Worm (Caenorhabditis elegans) whole organism, late embryonic: ENCODE results near the gene lnp-1.

Source experiments
- ceh-14 ChIP-seq: sonication (generic microtip); optimal IDR thresholded peaks from 2 replicates; lab custom pipeline; 2016; ENCODE audit warnings: missing genotype, missing genetic modification characterization, missing compliant biosample characterization
- fkh-10 ChIP-seq: fragments of 150-350 bp; optimal IDR thresholded peaks from 2 replicates; lab custom pipeline; 2014; ENCODE audit warnings: missing biosample characterization, missing genetic modification reagents, missing genetic modification characterization
- pha-2 ChIP-seq: sonication (generic microtip); optimal IDR thresholded peaks from 2 replicates; lab custom pipeline; 2017; ENCODE audit warnings: mild to moderate bottlenecking, missing genetic modification characterization, missing compliant biosample characterization
- pqm-1 ChIP-seq: sonication (generic microtip); optimal IDR thresholded peaks from 2 replicates; lab custom pipeline; 2016; ENCODE audit warnings: missing genetic modification characterization, missing compliant biosample characterization
- sox-4 ChIP-seq: sonication (generic microtip); optimal IDR thresholded peaks from 2 replicates; lab custom pipeline; 2017; ENCODE audit warnings: mild to moderate bottlenecking, missing genetic modification characterization, inconsistent platforms, missing compliant biosample characterization
- unc-3 ChIP-seq, 2 experiments: fragments of 200-800 bp in 1 of 2; sonication (Bioruptor generic) in 1 of 2; sonication (generic microtip) in 1 of 2; conservative IDR thresholded peaks in 1 of 2; optimal IDR thresholded peaks in 1 of 2; 2 replicates each; pipeline versions ENCODE4 v1.3.6 to Lab custom; 2016 to 2022; ENCODE audit warnings: missing compliant biosample characterization in 2 of 2, missing genetic modification characterization in 2 of 2, missing genetic modification reagents in 1 of 2
- ztf-16 ChIP-seq: sonication (generic microtip); optimal IDR thresholded peaks from 2 replicates; lab custom pipeline; 2017; ENCODE audit warnings: missing genetic modification characterization, missing compliant biosample characterization

DNA sequence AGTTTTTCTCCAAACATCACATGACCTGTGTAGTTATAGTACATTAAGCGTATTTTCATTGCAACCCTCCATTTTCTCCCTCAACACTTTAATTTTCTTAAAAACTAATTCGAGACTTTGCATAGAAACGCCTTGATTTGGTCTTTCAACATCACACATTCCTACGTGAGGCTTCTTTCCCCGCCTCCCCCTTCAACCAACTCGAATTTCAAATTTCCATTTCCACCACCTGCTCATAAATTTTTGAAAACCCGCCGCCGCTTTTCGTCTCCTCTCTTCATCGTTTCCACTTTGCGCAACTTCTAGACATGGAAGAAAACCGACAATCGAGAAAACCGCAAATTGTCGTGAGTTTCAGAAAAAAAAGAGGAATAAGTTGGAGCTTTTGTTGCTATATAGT lies 10.6 kb upstream of the lnp-1 start, which contains the start of gene C05E11.3:
- TF ChIP-seq fkh-10 (GFP tag; lab: Kevin White, UChicago) (no peak), unc-3 (GFP tag; conservative IDR thresholded peaks at IDR 0.05; lab: Robert Waterston, UW) (no peak), unc-3 (tag; optimal IDR thresholded peaks at IDR 0.05; lab: Kevin White, UChicago) (no peak), pqm-1 (tag; lab: Kevin White, UChicago) (no peak), ztf-16 (tag; lab: Kevin White, UChicago) (no peak), pha-2 (tag; lab: Kevin White, UChicago) (no peak), ceh-14 (tag; lab: Kevin White, UChicago) (no peak), sox-4 (tag; lab: Kevin White, UChicago) (no peak)
